Worm (Caenorhabditis elegans): ENCODE measurements around the gene Y73B6BL.22.

Gene Y73B6BL.22

ce11 chrIV:6376473-6377115 lies 39.9 kb downstream of the Y73B6BL.22 start, which contains the start of the genes hrpf-2 and bli-6:
Gene hrpf-2 (minus strand): TSS chrIV:6376523.
Gene bli-6 (plus strand): TSS chrIV:6377065.
- TF ChIP-seq klf-2 (GFP tag; conservative IDR thresholded peaks at IDR 0.05) (no peak), ztf-23 (GFP tag; IDR thresholded peaks at IDR 0.05) (no peak), T22C8.4 (GFP tag; IDR thresholded peaks at IDR 0.05) (no peak), flt-1 (GFP tag; IDR thresholded peaks at IDR 0.05) (no peak), cog-1 (tag; optimal IDR thresholded peaks at IDR 0.05) (no peak)

- TF ChIP-seq ztf-23 (GFP tag; IDR thresholded peaks at IDR 0.05) (no peak), med-1 (GFP tag; optimal IDR thresholded peaks at IDR 0.05; ENCODE audit: insufficient read depth) (no peak), ztf-29 (GFP tag; IDR thresholded peaks at IDR 0.05) (no peak), cog-1 (tag; optimal IDR thresholded peaks at IDR 0.05) (no peak), T22C8.4 (GFP tag; IDR thresholded peaks at IDR 0.05) (no peak), flt-1 (GFP tag; IDR thresholded peaks at IDR 0.05) (no peak), ref-1 (GFP tag; conservative IDR thresholded peaks at IDR 0.05) (no peak)
Observed at ce11 chrIV:6373721-6374120, 42.7 kb downstream of the Y73B6BL.22 start.

- no peak for TF ChIP-seq klf-2 (GFP tag; conservative IDR thresholded peaks at IDR 0.05)
Observed at ce11 chrIV:6372993-6373392, 43.5 kb downstream of the Y73B6BL.22 start, which contains the start of gene smg-3. Gene smg-3 (minus strand): TSS chrIV:6373093.

- TF ChIP-seq klf-2 (GFP tag; conservative IDR thresholded peaks at IDR 0.05): no peak
- no peak for TF ChIP-seq ztf-23 (GFP tag; IDR thresholded peaks at IDR 0.05)
- TF ChIP-seq tab-1 (GFP tag; IDR thresholded peaks at IDR 0.05): no peak
Observed at ce11 chrIV:6372267-6372666, 44.2 kb downstream of the Y73B6BL.22 start.

ce11 chrIV:6369489-6369888 lies 47.0 kb downstream of the Y73B6BL.22 start:
- TF ChIP-seq flt-1 (GFP tag; IDR thresholded peaks at IDR 0.05) (no peak), med-1 (GFP tag; optimal IDR thresholded peaks at IDR 0.05; ENCODE audit: insufficient read depth) (no peak), tab-1 (GFP tag; IDR thresholded peaks at IDR 0.05) (no peak), ref-1 (GFP tag; conservative IDR thresholded peaks at IDR 0.05) (no peak), ztf-29 (GFP tag; IDR thresholded peaks at IDR 0.05) (no peak), cog-1 (tag; optimal IDR thresholded peaks at IDR 0.05) (no peak)
